Fruit fly (Drosophila melanogaster): Measurements from ENCODE around the gene CG10428.

CG10428 gene

DNA sequence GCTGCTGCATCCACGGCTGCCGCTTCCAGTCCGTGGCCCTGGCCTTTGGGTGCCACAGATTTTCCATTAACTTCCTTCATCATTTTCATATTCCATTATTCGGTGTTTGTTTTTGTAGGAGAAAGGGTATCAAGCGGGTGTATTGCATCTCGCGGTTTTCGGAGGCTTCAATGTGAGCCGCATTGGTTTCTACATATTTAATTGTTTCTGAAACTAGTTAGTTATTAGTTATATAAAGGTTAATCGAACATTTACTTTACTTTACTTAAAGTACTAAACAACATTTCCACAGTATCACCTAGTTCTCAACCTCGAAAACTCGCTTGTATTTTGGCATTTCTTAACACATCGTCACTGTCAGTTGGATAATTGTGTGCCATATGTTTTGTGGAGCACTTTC is 48.8 kb upstream of the CG10428 start (continued):
- TF ChIP-seq ac (GFP tag; optimal IDR thresholded peaks at IDR 0.05) (no peak), CG4424 (GFP tag; optimal IDR thresholded peaks at IDR 0.05) (peak; percentile 59), Jarid2 (GFP tag; optimal IDR thresholded peaks at IDR 0.05) (peak; percentile 3), Pdp1 (GFP tag; optimal IDR thresholded peaks at IDR 0.05) (peak; percentile 19 to 58), onecut (GFP tag; IDR thresholded peaks at IDR 0.05) (peak; percentile 8; the same call in 1 of the 2 replicates), PHDP (tag; optimal IDR thresholded peaks at IDR 0.05) (peak; percentile 16), Blimp-1 (GFP tag; optimal IDR thresholded peaks at IDR 0.05) (peak; percentile 71), tio (GFP tag; optimal IDR thresholded peaks at IDR 0.05) (peak; percentile 44), jing (GFP tag; optimal IDR thresholded peaks at IDR 0.05) (peak; percentile 24), Gug (GFP tag; IDR thresholded peaks at IDR 0.05) (peak; percentile 57; the same call in 2 of the 4 replicates), Rfx (GFP tag; IDR thresholded peaks at IDR 0.05) (0 out of 2 replicates have a peak, but pooled peaks have one; percentile 27), CG32772 (GFP tag; IDR thresholded peaks at IDR 0.05) (peak; percentile 67; the same call in 1 of the 2 replicates), tup (GFP tag; optimal IDR thresholded peaks at IDR 0.05) (peak; percentile 30), CG17385 (GFP tag; optimal IDR thresholded peaks at IDR 0.05) (peak; percentile 38), sens (GFP tag) (peak; percentile 93), CG4820 (GFP tag; optimal IDR thresholded peaks at IDR 0.05) (peak; percentile 38), HLH3B (GFP tag; IDR thresholded peaks at IDR 0.05) (0 out of 2 replicates have a peak, but pooled peaks have one; percentile 42), da (GFP tag; optimal IDR thresholded peaks at IDR 0.05) (no peak), pum (GFP tag; optimal IDR thresholded peaks at IDR 0.05) (peak; percentile 36), ara (GFP tag; IDR thresholded peaks at IDR 0.05) (peak; percentile 60), CG10959 (GFP tag; IDR thresholded peaks at IDR 0.05) (peak; percentile 64), CG4360 (GFP tag; IDR thresholded peaks at IDR 0.05) (peak; percentile 37; the same call in 1 of the 2 replicates), lov (optimal IDR thresholded peaks at IDR 0.05) (no peak), lov (GFP tag; IDR thresholded peaks at IDR 0.05) (0 out of 3 replicates have a peak, but pooled peaks have one; percentile 32), CG7357 (GFP tag; IDR thresholded peaks at IDR 0.05) (peak; percentile 43; the same call in 1 of the 3 replicates), unpg (GFP tag; optimal IDR thresholded peaks at IDR 0.05) (peak; percentile 69), vfl (GFP tag; optimal IDR thresholded peaks at IDR 0.05) (no peak), MTF-1 (GFP tag; optimal IDR thresholded peaks at IDR 0.05; ENCODE audit: borderline replicate concordance) (no peak), CG13424 (tag; optimal IDR thresholded peaks at IDR 0.05) (peak; percentile 56), CG34224 (GFP tag; IDR thresholded peaks at IDR 0.05; ENCODE audit: partially characterized antibody) (no peak), Doc3 (GFP tag; IDR thresholded peaks at IDR 0.05; ENCODE audit: partially characterized antibody) (no peak), gsb (GFP tag; IDR thresholded peaks at IDR 0.05) (no peak), CG5953 (GFP tag; IDR thresholded peaks at IDR 0.05) (no peak), CG10366 (GFP tag; IDR thresholded peaks at IDR 0.05) (peak; percentile 17; the same call in 1 of the 2 replicates), NfI (GFP tag; optimal IDR thresholded peaks at IDR 0.05) (peak; percentile 12), CG17829 (tag; optimal IDR thresholded peaks at IDR 0.05) (peak; percentile 75), Six4 (GFP tag; optimal IDR thresholded peaks at IDR 0.05) (peak; percentile 35), CG11093 (GFP tag; IDR thresholded peaks at IDR 0.05) (peak; percentile 54; the same call in 1 of the 3 replicates), Ptx1 (GFP tag; IDR thresholded peaks at IDR 0.05) (peak; percentile 37; the same call in 1 of the 2 replicates), CG4617 (GFP tag; optimal IDR thresholded peaks at IDR 0.05; ENCODE audit: borderline replicate concordance) (no peak), CG18476 (GFP tag; optimal IDR thresholded peaks at IDR 0.05) (no peak), fd96Cb (tag; optimal IDR thresholded peaks at IDR 0.05) (peak; percentile 72), chn (GFP tag; optimal IDR thresholded peaks at IDR 0.05) (peak; percentile 43), CG9797 (GFP tag; optimal IDR thresholded peaks at IDR 0.05) (no peak), CG8944 (GFP tag; optimal IDR thresholded peaks at IDR 0.05) (peak; percentile 49), gt (GFP tag; IDR thresholded peaks at IDR 0.05) (0 out of 2 replicates have a peak, but pooled peaks have one; percentile 22), vvl (GFP tag; IDR thresholded peaks at IDR 0.05) (peak; percentile 58), CG9727 (GFP tag; optimal IDR thresholded peaks at IDR 0.05) (peak; percentile 13), slbo (GFP tag; IDR thresholded peaks at IDR 0.05) (no peak), CG2875 (GFP tag; optimal IDR thresholded peaks at IDR 0.05) (peak; percentile 35), Usf (GFP tag; optimal IDR thresholded peaks at IDR 0.05) (peak; percentile 21)
